Worm (Caenorhabditis elegans) whole organism, young adult: ENCODE data around the gene ras-1.

Experiments used
- Y79H2A.3 ChIP-seq: fragments of 200-800 bp; sonication (Bioruptor generic); conservative IDR thresholded peaks from 2 replicates; pipeline ENCODE4 v1.3.6; 2022; ENCODE audit warnings: missing genetic modification reagents, missing genetic modification characterization, missing compliant biosample characterization
- ceh-40 ChIP-seq: fragments of 200-800 bp; sonication (Bioruptor generic); IDR thresholded peaks from 2 replicates; pipeline ENCODE4 v1.3.6; 2022; ENCODE audit warnings: missing genetic modification characterization, missing compliant biosample characterization
- ceh-79 ChIP-seq: sonication (generic microtip); optimal IDR thresholded peaks from 2 replicates; lab custom pipeline; 2017; ENCODE audit warnings: mild to moderate bottlenecking, missing genetic modification characterization, missing compliant biosample characterization
- dox-1 ChIP-seq: fragments of 200-800 bp; sonication (Bioruptor generic); IDR thresholded peaks from 2 replicates; pipeline ENCODE4 v1.3.6; 2022; ENCODE audit warnings: missing genetic modification reagents, missing genetic modification characterization, missing compliant biosample characterization
- nhr-120 ChIP-seq: fragments of 200-800 bp; sonication (Bioruptor generic); IDR thresholded peaks from 2 replicates; pipeline ENCODE4 v1.3.6; 2022; ENCODE audit warnings: missing genetic modification characterization, missing compliant biosample characterization
- nhr-80 ChIP-seq: sonication (generic microtip); optimal IDR thresholded peaks from 2 replicates; lab custom pipeline; 2016; ENCODE audit warnings: missing genetic modification characterization, missing compliant biosample characterization
- ztf-18 ChIP-seq: sonication (generic microtip); optimal IDR thresholded peaks from 2 replicates; lab custom pipeline; 2016; ENCODE audit warnings: missing genotype, mild to moderate bottlenecking, missing genetic modification characterization, missing compliant biosample characterization

- TF ChIP-seq nhr-120 (GFP tag; lab: Robert Waterston, UW), result no peak
- TF ChIP-seq ztf-18, result no peak
- no peak for TF ChIP-seq nhr-80
- no peak for TF ChIP-seq ceh-40 (GFP tag; lab: Robert Waterston, UW)
- TF ChIP-seq Y79H2A.3 (GFP tag; lab: Robert Waterston, UW), result no peak
- TF ChIP-seq ceh-79 (tag; lab: Kevin White, UChicago), result no peak
- no peak for TF ChIP-seq dox-1 (GFP tag; lab: Robert Waterston, UW)
Observed at ce11 chrII:12324159-12324558, 27.9 kb downstream of the ras-1 start, which contains the start of gene sre-56.
